Worm (Caenorhabditis elegans) whole organism, L4/young adult: ENCODE data around the gene F16B3.3.

Source experiments
- W03F9.2 ChIP-seq: fragments of 150-350 bp; optimal IDR thresholded peaks from 2 replicates; lab custom pipeline; 2014; ENCODE audit warnings: missing biosample characterization, missing genetic modification characterization
- dao-5 ChIP-seq: sonication (generic microtip); optimal IDR thresholded peaks from 2 replicates; lab custom pipeline; 2016; ENCODE audit warnings: missing genotype, missing genetic modification characterization, moderate library complexity, missing compliant biosample characterization
- him-1 ChIP-seq: sonication (generic microtip); optimal IDR thresholded peaks from 2 replicates; lab custom pipeline; 2016; ENCODE audit warnings: missing genotype, missing genetic modification reagents, missing genetic modification characterization, missing compliant biosample characterization

ce11 chrV:1302090-1302489, 15.6 kb downstream of the F16B3.3 start:
- TF ChIP-seq him-1 (tag; lab: Kevin White, UChicago) (no peak), W03F9.2 (tag; lab: Kevin White, UChicago) (no peak), dao-5 (tag; lab: Kevin White, UChicago) (no peak)
